Worm (Caenorhabditis elegans) whole organism, L2 larva: ENCODE measurements around the gene pdk-1.

ENCODE experiments used
- C34F6.9 ChIP-seq: fragments of 150-350 bp; optimal IDR thresholded peaks from 2 replicates; lab custom pipeline; 2014; ENCODE audit warnings: missing biosample characterization, missing genetic modification characterization
- F13H6.1 ChIP-seq: sonication (generic microtip); optimal IDR thresholded peaks from 2 replicates; lab custom pipeline; 2016; ENCODE audit warnings: missing genetic modification characterization, missing compliant biosample characterization
- R02D3.7 ChIP-seq: fragments of 150-350 bp; optimal IDR thresholded peaks from 2 replicates; lab custom pipeline; 2014; ENCODE audit warnings: missing biosample characterization, missing genetic modification characterization
- Y55F3AM.14 ChIP-seq: fragments of 200-800 bp; sonication (Bioruptor generic); optimal IDR thresholded peaks from 2 replicates; lab custom pipeline; 2018; ENCODE audit warnings: mild to moderate bottlenecking, missing genetic modification characterization, missing compliant biosample characterization
- ZK546.5 ChIP-seq: sonication (generic microtip); optimal IDR thresholded peaks from 2 replicates; lab custom pipeline; 2017; ENCODE audit warnings: missing biosample characterization, missing genetic modification characterization
- alr-1 ChIP-seq: fragments of 150-350 bp; optimal IDR thresholded peaks from 2 replicates; lab custom pipeline; 2014; ENCODE audit warnings: missing biosample characterization, missing genetic modification characterization
- aly-2 ChIP-seq: fragments of 150-350 bp; optimal IDR thresholded peaks from 2 replicates; lab custom pipeline; 2014; ENCODE audit warnings: missing biosample characterization, missing genetic modification characterization
- ama-1 ChIP-seq: fragments of 150-350 bp; optimal IDR thresholded peaks from 2 replicates; lab custom pipeline; 2018; ENCODE audit warnings: inconsistent platforms
- blmp-1 ChIP-seq: sonication (generic microtip); optimal IDR thresholded peaks from 2 replicates; lab custom pipeline; 2017; ENCODE audit warnings: missing genetic modification characterization, mild to moderate bottlenecking, missing compliant biosample characterization, antibody characterized with exemption, moderate library complexity; ENCODE audit not compliant: insufficient read depth
- ceh-16 ChIP-seq: fragments of 150-350 bp; optimal IDR thresholded peaks from 2 replicates; lab custom pipeline; 2014; ENCODE audit warnings: missing biosample characterization, missing genetic modification characterization
- ceh-82 ChIP-seq: fragments of 150-350 bp; optimal IDR thresholded peaks from 2 replicates; lab custom pipeline; 2014; ENCODE audit warnings: missing biosample characterization, missing genetic modification characterization
- crh-2 ChIP-seq: sonication (generic microtip); optimal IDR thresholded peaks from 2 replicates; lab custom pipeline; 2017; ENCODE audit warnings: missing biosample characterization, missing genetic modification characterization
- dmd-4 ChIP-seq: sonication (generic microtip); optimal IDR thresholded peaks from 2 replicates; lab custom pipeline; 2017; ENCODE audit warnings: missing biosample characterization, missing genetic modification characterization
- egl-27 ChIP-seq: sonication (generic microtip); optimal IDR thresholded peaks from 3 replicates; lab custom pipeline; 2017; ENCODE audit warnings: missing biosample characterization, missing genetic modification reagents, missing genetic modification characterization
- elt-1 ChIP-seq: fragments of 150-350 bp; optimal IDR thresholded peaks from 2 replicates; lab custom pipeline; 2014; ENCODE audit warnings: missing biosample characterization, missing genetic modification characterization
- elt-3 ChIP-seq: sonication (generic microtip); optimal IDR thresholded peaks from 2 replicates; lab custom pipeline; 2017; ENCODE audit warnings: missing biosample characterization, missing genetic modification characterization
- fos-1 ChIP-seq: fragments of 150-350 bp; optimal IDR thresholded peaks from 2 replicates; lab custom pipeline; 2014; ENCODE audit warnings: missing biosample characterization, missing genetic modification characterization
- gmeb-1 ChIP-seq: fragments of 150-350 bp; optimal IDR thresholded peaks from 2 replicates; lab custom pipeline; 2014; ENCODE audit warnings: missing biosample characterization, missing genetic modification characterization
- lin-11 ChIP-seq: fragments of 150-350 bp; sonication (generic microtip); optimal IDR thresholded peaks from 2 replicates; lab custom pipeline; 2014; ENCODE audit warnings: missing biosample characterization, missing genetic modification characterization, inconsistent platforms, mixed read lengths
- lin-13 ChIP-seq: fragments of 150-350 bp; optimal IDR thresholded peaks from 2 replicates; lab custom pipeline; 2014; ENCODE audit warnings: missing biosample characterization, missing genetic modification reagents, missing genetic modification characterization
- lin-39 ChIP-seq: fragments of 150-350 bp; optimal IDR thresholded peaks from 2 replicates; lab custom pipeline; 2014; ENCODE audit warnings: missing biosample characterization, missing genetic modification reagents, missing genetic modification characterization
- lsy-2 ChIP-seq, 2 experiments: fragments of 150-350 bp in 1 of 2; sonication (generic microtip) in 1 of 2; optimal IDR thresholded peaks; 2 replicates each; lab custom pipeline; 2014 to 2017; ENCODE audit warnings: missing biosample characterization in 2 of 2, missing genetic modification characterization in 2 of 2
- mab-5 ChIP-seq: fragments of 150-350 bp; optimal IDR thresholded peaks from 2 replicates; lab custom pipeline; 2014; ENCODE audit warnings: missing biosample characterization, missing genetic modification characterization
- mbf-1 ChIP-seq: sonication (generic microtip); optimal IDR thresholded peaks from 2 replicates; lab custom pipeline; 2017; ENCODE audit warnings: missing biosample characterization, missing genetic modification characterization
- mdl-1 ChIP-seq, 2 experiments: fragments of 150-350 bp in 1 of 2; sonication (generic microtip) in 1 of 2; optimal IDR thresholded peaks; 2 replicates each; lab custom pipeline; 2017; ENCODE audit warnings: missing biosample characterization in 2 of 2, missing genetic modification characterization in 2 of 2
- nhr-10 ChIP-seq: sonication (generic microtip); optimal IDR thresholded peaks from 2 replicates; lab custom pipeline; 2017; ENCODE audit warnings: missing biosample characterization, missing genetic modification characterization
- nhr-11 ChIP-seq: fragments of 150-350 bp; optimal IDR thresholded peaks from 2 replicates; lab custom pipeline; 2014; ENCODE audit warnings: missing biosample characterization, missing genetic modification characterization
- nhr-12 ChIP-seq: fragments of 150-350 bp; optimal IDR thresholded peaks from 2 replicates; lab custom pipeline; 2014; ENCODE audit warnings: missing biosample characterization, missing genetic modification characterization
- nhr-129 ChIP-seq: fragments of 150-350 bp; optimal IDR thresholded peaks from 2 replicates; lab custom pipeline; 2014; ENCODE audit warnings: missing biosample characterization, missing genetic modification characterization
- nhr-21 ChIP-seq: fragments of 150-350 bp; optimal IDR thresholded peaks from 2 replicates; lab custom pipeline; 2014; ENCODE audit warnings: missing biosample characterization, missing genetic modification characterization
- nhr-23 ChIP-seq: fragments of 150-350 bp; optimal IDR thresholded peaks from 2 replicates; lab custom pipeline; 2014; ENCODE audit warnings: missing biosample characterization, missing genetic modification reagents, missing genetic modification characterization
- nhr-237 ChIP-seq: fragments of 150-350 bp; optimal IDR thresholded peaks from 2 replicates; lab custom pipeline; 2014; ENCODE audit warnings: missing biosample characterization, missing genetic modification characterization
- nhr-25 ChIP-seq: fragments of 150-350 bp; sonication (generic microtip); optimal IDR thresholded peaks from 3 replicates; lab custom pipeline; 2014; ENCODE audit warnings: missing biosample characterization, missing genetic modification characterization
- nhr-6 ChIP-seq: fragments of 150-350 bp; optimal IDR thresholded peaks from 2 replicates; lab custom pipeline; 2014; ENCODE audit warnings: missing biosample characterization, missing genetic modification characterization
- nhr-77 ChIP-seq: fragments of 150-350 bp; optimal IDR thresholded peaks from 2 replicates; lab custom pipeline; 2014; ENCODE audit warnings: missing biosample characterization, missing genetic modification characterization
- peb-1 ChIP-seq: fragments of 150-350 bp; optimal IDR thresholded peaks from 2 replicates; lab custom pipeline; 2014; ENCODE audit warnings: missing biosample characterization, missing genetic modification characterization
- sem-4 ChIP-seq: fragments of 150-350 bp; optimal IDR thresholded peaks from 2 replicates; lab custom pipeline; 2014; ENCODE audit warnings: missing biosample characterization, missing genetic modification reagents, missing genetic modification characterization
- skn-1 ChIP-seq: sonication (generic microtip); optimal IDR thresholded peaks from 2 replicates; lab custom pipeline; 2017; ENCODE audit warnings: missing biosample characterization, missing genetic modification characterization
- sma-3 ChIP-seq: sonication (generic microtip); optimal IDR thresholded peaks from 2 replicates; lab custom pipeline; 2016; ENCODE audit warnings: missing genetic modification reagents, missing genetic modification characterization, missing compliant biosample characterization
- sma-9 ChIP-seq, 2 experiments: fragments of 150-350 bp in 1 of 2; sonication (generic microtip) in 1 of 2; optimal IDR thresholded peaks; 2 replicates each; lab custom pipeline; 2014 to 2016; ENCODE audit warnings: missing genetic modification characterization in 2 of 2, mild to moderate bottlenecking in 1 of 2, missing biosample characterization in 1 of 2, missing compliant biosample characterization in 1 of 2, missing genetic modification reagents in 1 of 2, moderate library complexity in 1 of 2
- snpc-4 ChIP-seq: fragments of 150-350 bp; optimal IDR thresholded peaks from 2 replicates; lab custom pipeline; 2014; ENCODE audit warnings: missing biosample characterization, missing genetic modification characterization
- unc-39 ChIP-seq: fragments of 150-350 bp; optimal IDR thresholded peaks from 2 replicates; lab custom pipeline; 2014; ENCODE audit warnings: missing biosample characterization, missing genetic modification characterization
- unc-55 ChIP-seq: fragments of 150-350 bp; sonication (generic microtip); optimal IDR thresholded peaks from 3 replicates; lab custom pipeline; 2014; ENCODE audit warnings: missing biosample characterization, missing genetic modification reagents, missing genetic modification characterization
- unc-62 ChIP-seq: fragments of 150-350 bp; optimal IDR thresholded peaks from 2 replicates; lab custom pipeline; 2014; ENCODE audit warnings: missing biosample characterization, missing genetic modification reagents, missing genetic modification characterization
- zag-1 ChIP-seq: fragments of 150-350 bp; optimal IDR thresholded peaks from 2 replicates; lab custom pipeline; 2014; ENCODE audit warnings: missing biosample characterization, missing genetic modification characterization
- ztf-1 ChIP-seq: fragments of 200-800 bp; sonication (Bioruptor generic); conservative IDR thresholded peaks from 2 replicates; pipeline ENCODE4 v1.3.6; 2022; ENCODE audit warnings: missing genetic modification characterization, missing compliant biosample characterization
- ztf-11 ChIP-seq: sonication (generic microtip); optimal IDR thresholded peaks from 2 replicates; lab custom pipeline; 2017; ENCODE audit warnings: missing biosample characterization, missing genetic modification characterization
- ztf-4 ChIP-seq: fragments of 150-350 bp; optimal IDR thresholded peaks from 2 replicates; lab custom pipeline; 2014; ENCODE audit warnings: missing biosample characterization, missing genetic modification characterization

The pdk-1 gene

DNA sequence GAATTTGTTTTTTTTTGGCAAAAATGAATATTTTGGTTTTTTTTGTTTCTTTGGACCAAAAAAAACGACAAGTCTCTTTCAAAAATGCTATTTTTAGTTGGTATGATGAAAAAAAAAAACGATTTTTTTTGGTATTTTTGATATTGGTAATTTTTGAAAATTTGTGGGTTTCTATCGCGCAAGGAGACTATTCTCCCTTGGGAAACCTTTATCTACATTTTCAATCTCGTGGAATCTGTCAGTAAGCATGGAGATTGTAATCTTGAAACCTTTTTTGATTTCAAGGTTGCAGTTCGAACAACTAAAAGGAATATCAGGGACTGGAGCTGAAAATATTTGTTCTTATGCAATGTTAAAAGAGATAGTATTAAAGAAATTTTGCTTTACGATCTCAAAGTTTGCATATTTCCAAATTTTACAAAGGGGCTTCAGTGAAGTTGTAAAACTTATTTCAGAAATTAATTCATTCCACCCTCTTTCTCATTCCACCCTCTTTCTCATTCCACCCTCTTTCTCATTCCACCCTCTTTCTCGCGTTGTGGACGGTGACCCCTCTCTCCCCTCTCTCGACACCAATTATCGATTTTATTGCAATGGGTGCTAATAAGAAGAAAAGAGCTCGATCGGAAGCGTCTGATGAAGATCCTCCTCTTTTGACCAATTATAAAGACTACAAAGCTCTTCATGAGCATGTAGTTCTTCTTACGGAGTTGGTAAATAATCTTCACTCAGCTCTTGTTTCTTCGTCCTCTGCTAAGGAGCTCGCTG is 17.9 kb downstream of the pdk-1 start:
- TF ChIP-seq mab-5 (tag; lab: Kevin White, UChicago) = no peak
- no peak for TF ChIP-seq dmd-4 (tag; lab: Kevin White, UChicago)
- no peak for TF ChIP-seq R02D3.7 (tag; lab: Kevin White, UChicago)
- TF ChIP-seq elt-1 (tag; lab: Kevin White, UChicago) = no peak
- TF ChIP-seq peb-1 = no peak
- TF ChIP-seq unc-62 (GFP tag; lab: Kevin White, UChicago) = no peak
- TF ChIP-seq lin-13 (GFP tag; lab: Kevin White, UChicago) = peak; percentile 17
- no peak for TF ChIP-seq aly-2 (tag; lab: Kevin White, UChicago)
- TF ChIP-seq ztf-1 (GFP tag; lab: Robert Waterston, UW) = no peak
- TF ChIP-seq ceh-16 (tag; lab: Kevin White, UChicago) = no peak
- no peak for TF ChIP-seq unc-39 (tag; lab: Kevin White, UChicago)
- no peak for TF ChIP-seq snpc-4 (tag; lab: Kevin White, UChicago)
- TF ChIP-seq ztf-11 = no peak
- peak; percentile 27 for TF ChIP-seq gmeb-1 (tag; lab: Kevin White, UChicago)
- TF ChIP-seq nhr-25 = peak; percentile 29
- TF ChIP-seq sma-9 (GFP tag; optimal IDR thresholded peaks at IDR 0.05; lab: Kevin White, UChicago) = no peak
- no peak for TF ChIP-seq sma-9 (tag; optimal IDR thresholded peaks at IDR 0.05; lab: Kevin White, UChicago)
- no peak for TF ChIP-seq nhr-11
- TF ChIP-seq mbf-1 (tag; lab: Kevin White, UChicago) = no peak
- TF ChIP-seq nhr-12 (tag; lab: Kevin White, UChicago) = no peak
- no peak for TF ChIP-seq nhr-237 (tag; lab: Kevin White, UChicago)
- TF ChIP-seq zag-1 (tag; lab: Kevin White, UChicago) = no peak
- no peak for TF ChIP-seq nhr-10
- no peak for TF ChIP-seq Y55F3AM.14 (GFP tag; lab: Kevin White, UChicago)
- no peak for TF ChIP-seq blmp-1
- TF ChIP-seq nhr-21 (tag; lab: Kevin White, UChicago) = no peak
- TF ChIP-seq fos-1 (tag; lab: Kevin White, UChicago) = no peak
- TF ChIP-seq lin-39 (tag; lab: Kevin White, UChicago) = no peak
- TF ChIP-seq unc-55 (GFP tag; lab: Kevin White, UChicago) = peak; percentile 15
- TF ChIP-seq sem-4 = no peak
- no peak for TF ChIP-seq ztf-4
- TF ChIP-seq lin-11 = no peak
- no peak for TF ChIP-seq alr-1
- TF ChIP-seq ZK546.5 = no peak
- no peak for TF ChIP-seq mdl-1 (tag; optimal IDR thresholded peaks at IDR 0.05; lab: Kevin White, UChicago)
- peak; percentile 46 for TF ChIP-seq crh-2
- peak; percentile 13 for TF ChIP-seq sma-3 (GFP tag; lab: Kevin White, UChicago)
- no peak for TF ChIP-seq skn-1 (tag; lab: Kevin White, UChicago)
- peak; percentile 22 to 37 for TF ChIP-seq lsy-2 (tag; optimal IDR thresholded peaks at IDR 0.05; lab: Kevin White, UChicago)
- peak; percentile 17 for TF ChIP-seq nhr-129
- TF ChIP-seq nhr-23 (tag; lab: Kevin White, UChicago) = no peak
- TF ChIP-seq egl-27 (tag; lab: Kevin White, UChicago) = no peak
- peak; percentile 21 for TF ChIP-seq F13H6.1 (tag; lab: Kevin White, UChicago)
- no peak for TF ChIP-seq nhr-77 (tag; lab: Kevin White, UChicago)
- peak; percentile 38 for TF ChIP-seq C34F6.9 (tag; lab: Kevin White, UChicago)
- no peak for TF ChIP-seq elt-3
- TF ChIP-seq ama-1 (lab: Kevin White, UChicago) = no peak
- TF ChIP-seq ceh-82 = no peak
- no peak for TF ChIP-seq nhr-6
